Fruit fly (Drosophila melanogaster) whole organism, embryonic: ENCODE data around the gene CG9992.

Experiments used
- CG10274 ChIP-seq: fragments of 200-800 bp; sonication (Bioruptor generic); optimal IDR thresholded peaks from 3 replicates; lab custom pipeline; 2017; ENCODE audit warnings: missing biosample characterization, mild to moderate bottlenecking, missing genetic modification characterization
- CG10321 ChIP-seq: fragments of 200-800 bp; sonication (Bioruptor generic); IDR thresholded peaks from 2 replicates; pipeline ENCODE4 v1.3.6; 2022; ENCODE audit warnings: missing biosample characterization, missing genetic modification characterization
- CG12219 ChIP-seq: fragments of 200-800 bp; sonication (Bioruptor generic); optimal IDR thresholded peaks from 3 replicates; lab custom pipeline; 2018; ENCODE audit warnings: missing biosample characterization, mild to moderate bottlenecking, missing genetic modification characterization
- CG12299 ChIP-seq: fragments of 200-800 bp; sonication (Bioruptor generic); optimal IDR thresholded peaks from 2 replicates; lab custom pipeline; 2018; ENCODE audit warnings: missing biosample characterization, mild to moderate bottlenecking, missing genetic modification characterization
- CG12659 ChIP-seq: fragments of 200-800 bp; sonication (Bioruptor generic); optimal IDR thresholded peaks from 3 replicates; lab custom pipeline; 2017; ENCODE audit warnings: mild to moderate bottlenecking, missing biosample characterization, missing genetic modification reagents, missing genetic modification characterization
- CG14050 ChIP-seq: fragments of 200-800 bp; sonication (Bioruptor generic); IDR thresholded peaks from 3 replicates; pipeline ENCODE4 v1.3.6; 2022; ENCODE audit warnings: missing biosample characterization, missing genetic modification characterization
- CG1647 ChIP-seq: fragments of 200-800 bp; sonication (Bioruptor generic); optimal IDR thresholded peaks from 3 replicates; lab custom pipeline; 2016; ENCODE audit warnings: missing biosample characterization, missing genetic modification characterization
- CG30020 ChIP-seq: fragments of 200-800 bp; optimal IDR thresholded peaks from 2 replicates; lab custom pipeline; 2019; ENCODE audit warnings: missing biosample characterization, mild to moderate bottlenecking, missing genetic modification characterization, moderate library complexity
- CG32767 ChIP-seq: fragments of 200-800 bp; sonication (Bioruptor generic); IDR thresholded peaks from 2 replicates; pipeline ENCODE4 v1.3.6; 2022; ENCODE audit warnings: missing biosample characterization, missing genetic modification characterization
- CG34422 ChIP-seq: fragments of 200-800 bp; sonication (Bioruptor generic); IDR thresholded peaks from 3 replicates; pipeline ENCODE4 v1.3.6; 2022; ENCODE audit warnings: missing biosample characterization, missing genetic modification characterization
- CG42726 ChIP-seq: fragments of 200-800 bp; sonication (Bioruptor generic); IDR thresholded peaks from 2 replicates; pipeline ENCODE4 v1.3.6; 2022; ENCODE audit warnings: missing biosample characterization, missing genetic modification characterization; ENCODE audit not compliant: partially characterized antibody
- CG6654 ChIP-seq: fragments of 200-800 bp; sonication (Bioruptor generic); optimal IDR thresholded peaks from 2 replicates; lab custom pipeline; 2017; ENCODE audit warnings: missing biosample characterization, mild to moderate bottlenecking, missing genetic modification characterization
- CG8924 ChIP-seq: fragments of 200-800 bp; optimal IDR thresholded peaks from 3 replicates; lab custom pipeline; 2019; ENCODE audit warnings: missing biosample characterization, mild to moderate bottlenecking, missing genetic modification characterization, moderate library complexity
- D19A ChIP-seq: fragments of 200-800 bp; optimal IDR thresholded peaks from 3 replicates; lab custom pipeline; 2019; ENCODE audit warnings: missing biosample characterization, mild to moderate bottlenecking, missing genetic modification characterization, moderate library complexity
- Dp ChIP-seq: fragments of 200-800 bp; sonication (Bioruptor generic); optimal IDR thresholded peaks from 2 replicates; lab custom pipeline; 2018; ENCODE audit warnings: missing biosample characterization, mild to moderate bottlenecking, missing genetic modification characterization, moderate library complexity
- E2f1 ChIP-seq: fragments of 200-800 bp; sonication (Bioruptor generic); IDR thresholded peaks from 2 replicates; pipeline ENCODE4 v1.3.6; 2022; ENCODE audit warnings: missing biosample characterization, missing genetic modification characterization
- Med ChIP-seq: fragments of 200-800 bp; sonication (Bioruptor generic); peaks from one replicate; lab custom pipeline; 2016; ENCODE audit warnings: missing biosample characterization, missing genetic modification characterization, mild to moderate bottlenecking, inconsistent platforms, moderate library complexity
- Pdp1 ChIP-seq, 2 experiments: fragments of 200-800 bp; sonication (Bioruptor generic); optimal IDR thresholded peaks; 3 replicates each; lab custom pipeline; 2016; ENCODE audit warnings: missing biosample characterization in 2 of 2, missing genetic modification characterization in 2 of 2, mild to moderate bottlenecking in 1 of 2, moderate library complexity in 1 of 2
- Stat92E ChIP-seq, 3 experiments: fragments of >200 bp in 2 of 3; fragments of 200-800 bp in 1 of 3; sonication (Bioruptor generic) in 1 of 3; optimal IDR thresholded peaks; 2 replicates each; lab custom pipeline; 2017 to 2019; ENCODE audit warnings: missing biosample characterization in 3 of 3, missing genetic modification characterization in 3 of 3, mild to moderate bottlenecking in 1 of 3, moderate library complexity in 1 of 3
- YL-1 ChIP-seq: fragments of 200-800 bp; sonication (Bioruptor generic); optimal IDR thresholded peaks from 3 replicates; lab custom pipeline; 2017; ENCODE audit warnings: missing biosample characterization, mild to moderate bottlenecking, missing genetic modification characterization
- bigmax ChIP-seq: fragments of 200-800 bp; sonication (Bioruptor generic); optimal IDR thresholded peaks from 2 replicates; lab custom pipeline; 2018; ENCODE audit warnings: missing biosample characterization, mild to moderate bottlenecking, missing genetic modification characterization
- cad ChIP-seq: fragments of >200 bp; optimal IDR thresholded peaks from 2 replicates; lab custom pipeline; 2017; ENCODE audit warnings: missing biosample characterization, missing genetic modification characterization
- cg ChIP-seq: fragments of 200-800 bp; sonication (Bioruptor generic); optimal IDR thresholded peaks from 3 replicates; lab custom pipeline; 2019; ENCODE audit warnings: missing biosample characterization, mild to moderate bottlenecking, missing genetic modification characterization, moderate library complexity
- chinmo ChIP-seq: fragments of 200-800 bp; sonication (Bioruptor generic); IDR thresholded peaks from 4 replicates; pipeline ENCODE4 v1.3.6; 2022; ENCODE audit warnings: missing biosample characterization, missing genetic modification characterization; ENCODE audit not compliant: partially characterized antibody
- dati ChIP-seq: fragments of 200-800 bp; sonication (Bioruptor generic); IDR thresholded peaks from 2 replicates; pipeline ENCODE4 v1.3.6; 2022; ENCODE audit warnings: missing biosample characterization, missing genetic modification characterization
- dm ChIP-seq: fragments of 200-800 bp; sonication (Bioruptor generic); optimal IDR thresholded peaks from 3 replicates; lab custom pipeline; 2016; ENCODE audit warnings: missing biosample characterization, missing genetic modification characterization
- dmrt11E ChIP-seq: fragments of 200-800 bp; sonication (Bioruptor generic); optimal IDR thresholded peaks from 3 replicates; lab custom pipeline; 2018; ENCODE audit warnings: missing biosample characterization, mild to moderate bottlenecking, missing genetic modification characterization, moderate library complexity
- ham ChIP-seq: fragments of 200-800 bp; sonication (Bioruptor generic); IDR thresholded peaks from 2 replicates; pipeline ENCODE4 v1.3.6; 2022; ENCODE audit warnings: missing biosample characterization, missing genetic modification characterization
- jigr1 ChIP-seq: fragments of 200-800 bp; sonication (Bioruptor generic); IDR thresholded peaks from 3 replicates; pipeline ENCODE4 v1.3.6; 2022; ENCODE audit warnings: missing biosample characterization, missing genetic modification characterization
- lola ChIP-seq, 3 experiments: fragments of >200 bp in 2 of 3; fragments of 200-800 bp in 1 of 3; sonication (Bioruptor generic) in 1 of 3; optimal IDR thresholded peaks; 2 replicates each; lab custom pipeline; 2017 to 2019; ENCODE audit warnings: missing biosample characterization in 3 of 3, missing genetic modification characterization in 3 of 3, mild to moderate bottlenecking in 1 of 3, moderate library complexity in 1 of 3
- nmo ChIP-seq: fragments of 200-800 bp; sonication (Bioruptor generic); optimal IDR thresholded peaks from 2 replicates; lab custom pipeline; 2018; ENCODE audit warnings: missing biosample characterization, mild to moderate bottlenecking, missing genetic modification characterization, moderate library complexity
- pzg ChIP-seq: fragments of 200-800 bp; sonication (Bioruptor generic); optimal IDR thresholded peaks from 3 replicates; lab custom pipeline; 2018; ENCODE audit warnings: missing biosample characterization, mild to moderate bottlenecking, missing genetic modification characterization, moderate library complexity
- sens ChIP-seq: fragments of 200-800 bp; sonication (Bioruptor generic); peaks from one replicate; lab custom pipeline; 2016; ENCODE audit warnings: missing biosample characterization, missing genetic modification characterization
- slbo ChIP-seq: fragments of 200-800 bp; sonication (Bioruptor generic); IDR thresholded peaks from 2 replicates; pipeline ENCODE4 v1.3.6; 2022; ENCODE audit warnings: missing biosample characterization, missing genetic modification characterization
- tll ChIP-seq, 2 experiments: fragments of 200-800 bp in 1 of 2; fragments of >200 bp in 1 of 2; sonication (Bioruptor generic) in 1 of 2; optimal IDR thresholded peaks; 2 replicates each; lab custom pipeline; 2017 to 2019; ENCODE audit warnings: missing biosample characterization in 2 of 2, missing genetic modification characterization in 2 of 2, mild to moderate bottlenecking in 1 of 2, moderate library complexity in 1 of 2

Gene CG9992

DNA sequence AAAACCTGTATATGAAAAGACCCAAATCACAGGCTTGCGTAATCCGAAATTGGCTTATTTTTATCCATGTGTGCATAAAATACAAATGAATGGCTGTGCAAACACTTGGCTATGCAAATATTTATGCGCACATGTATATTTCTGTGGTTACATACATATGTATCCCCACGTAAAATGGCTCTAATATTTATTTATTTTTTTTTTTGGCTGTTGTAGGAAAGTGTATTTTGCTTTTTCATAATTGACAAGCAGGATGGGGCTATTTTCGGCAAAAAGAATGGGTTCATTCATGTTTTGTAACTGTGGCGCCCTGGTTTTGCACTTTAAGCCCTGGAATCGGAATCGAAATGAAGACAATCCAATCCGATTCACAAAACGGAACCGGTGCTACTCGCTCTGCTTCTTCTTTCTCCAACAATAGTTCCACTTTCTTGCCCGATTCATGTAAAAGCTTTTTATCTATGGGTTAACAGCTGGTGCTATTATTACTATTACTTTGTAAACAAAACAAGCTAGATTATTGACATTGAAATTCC is 49.5 kb downstream of the CG9992 start (continued):
- TF ChIP-seq pzg, result peak; percentile 43
- no peak for TF ChIP-seq ham (GFP tag; lab: Robert Waterston, UW)
- peak; percentile 50; the same call in 1 of the 2 replicates for TF ChIP-seq CG10321 (GFP tag; lab: Robert Waterston, UW)
- TF ChIP-seq bigmax (GFP tag; lab: Kevin White, UChicago), result no peak
- TF ChIP-seq slbo, result peak; percentile 86
- TF ChIP-seq CG10274, result peak; percentile 43
- TF ChIP-seq CG12659 (GFP tag; lab: Kevin White, UChicago), result peak; percentile 78
- TF ChIP-seq YL-1 (GFP tag; lab: Kevin White, UChicago), result no peak
- TF ChIP-seq dm (GFP tag; lab: Kevin White, UChicago), result peak; percentile 51
- no peak for TF ChIP-seq dati (GFP tag; lab: Robert Waterston, UW)
- peak; percentile 55; the same call in 2 of the 3 replicates for TF ChIP-seq CG14050 (GFP tag; lab: Robert Waterston, UW)
- TF ChIP-seq CG6654, result peak; percentile 46
- TF ChIP-seq CG1647 (GFP tag; lab: Kevin White, UChicago), result peak; percentile 65
- TF ChIP-seq Stat92E (GFP tag; optimal IDR thresholded peaks at IDR 0.05; lab: Kevin White, UChicago), result no peak
- peak; percentile 57 for TF ChIP-seq CG32767
- peak; percentile 48 for TF ChIP-seq CG12219 (GFP tag; lab: Kevin White, UChicago)
- no peak for TF ChIP-seq tll (GFP tag; optimal IDR thresholded peaks at IDR 0.05; lab: Kevin White, UChicago)
- TF ChIP-seq dmrt11E (tag; lab: Kevin White, UChicago), result peak; percentile 8
- peak; percentile 59 for TF ChIP-seq nmo (GFP tag; lab: Kevin White, UChicago)
- TF ChIP-seq cad (GFP tag; lab: Kevin White, UChicago), result no peak

DNA sequence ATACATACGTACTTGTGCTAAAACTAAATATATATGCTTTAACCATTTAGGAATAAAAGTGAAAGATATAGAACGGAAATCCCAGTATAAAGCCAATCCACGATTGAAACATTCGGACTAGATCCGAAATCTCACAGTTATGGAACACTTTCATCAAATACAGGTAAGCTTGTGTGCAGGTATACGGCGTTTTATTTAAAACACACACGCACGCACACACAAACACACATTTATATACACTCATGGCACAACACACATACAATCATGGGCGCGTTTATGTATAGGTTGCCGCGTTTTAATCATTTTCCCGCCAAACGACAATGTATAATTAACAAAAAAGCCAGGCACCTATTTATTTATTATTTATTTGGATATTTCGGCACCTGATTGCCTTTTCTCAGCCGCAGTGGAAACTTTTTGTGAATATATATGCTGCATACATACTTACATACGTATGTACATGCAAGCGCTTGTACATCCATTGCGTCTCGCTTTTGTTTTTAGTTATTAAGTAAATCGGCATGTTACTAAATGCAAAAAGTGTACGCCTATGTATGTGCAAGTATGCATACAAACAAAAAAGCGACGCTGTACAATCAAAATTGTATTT is 50.4 kb downstream of the CG9992 start:
- TF ChIP-seq CG42726 (GFP tag; lab: Robert Waterston, UW) (no peak), CG1647 (GFP tag; lab: Kevin White, UChicago) (no peak), Pdp1 (GFP tag; optimal IDR thresholded peaks at IDR 0.05; lab: Kevin White, UChicago) (peak in 1 of 2 experiments; percentile 55), Dp (GFP tag; lab: Kevin White, UChicago) (peak; percentile 3), CG30020 (peak; percentile 0), CG34422 (GFP tag; lab: Robert Waterston, UW) (peak; percentile 32; the same call in 1 of the 3 replicates), E2f1 (GFP tag; lab: Robert Waterston, UW) (peak; percentile 41; the same call in 1 of the 2 replicates), CG12299 (tag; lab: Kevin White, UChicago) (peak; percentile 53), Med (GFP tag; lab: Kevin White, UChicago) (peak; percentile 63), CG8924 (tag; lab: Kevin White, UChicago) (peak; percentile 50), cg (GFP tag; lab: Kevin White, UChicago) (peak; percentile 89), jigr1 (GFP tag; lab: Robert Waterston, UW) (no peak), chinmo (GFP tag; lab: Robert Waterston, UW) (0 out of 4 replicates have a peak, but pooled peaks have one; percentile 6), lola (GFP tag; optimal IDR thresholded peaks at IDR 0.05; lab: Kevin White, UChicago) (peak in 1 of 3 experiments; percentile 43), sens (GFP tag; lab: Kevin White, UChicago) (peak; percentile 4), D19A (tag; lab: Kevin White, UChicago) (no peak)
